Fruit fly (Drosophila melanogaster): ENCODE measurements around the gene CG32568.

dm6 chrX:16783141-16783715, 42.5 kb downstream of the CG32568 start, which contains the start of gene if:
- TF ChIP-seq CG8478 (optimal IDR thresholded peaks at IDR 0.05) (no peak), CTCF (optimal IDR thresholded peaks at IDR 0.05) (no peak)

All from S2 (cell line).